Fruit fly (Drosophila melanogaster): Measurements from ENCODE around the gene CG14868.

DNA sequence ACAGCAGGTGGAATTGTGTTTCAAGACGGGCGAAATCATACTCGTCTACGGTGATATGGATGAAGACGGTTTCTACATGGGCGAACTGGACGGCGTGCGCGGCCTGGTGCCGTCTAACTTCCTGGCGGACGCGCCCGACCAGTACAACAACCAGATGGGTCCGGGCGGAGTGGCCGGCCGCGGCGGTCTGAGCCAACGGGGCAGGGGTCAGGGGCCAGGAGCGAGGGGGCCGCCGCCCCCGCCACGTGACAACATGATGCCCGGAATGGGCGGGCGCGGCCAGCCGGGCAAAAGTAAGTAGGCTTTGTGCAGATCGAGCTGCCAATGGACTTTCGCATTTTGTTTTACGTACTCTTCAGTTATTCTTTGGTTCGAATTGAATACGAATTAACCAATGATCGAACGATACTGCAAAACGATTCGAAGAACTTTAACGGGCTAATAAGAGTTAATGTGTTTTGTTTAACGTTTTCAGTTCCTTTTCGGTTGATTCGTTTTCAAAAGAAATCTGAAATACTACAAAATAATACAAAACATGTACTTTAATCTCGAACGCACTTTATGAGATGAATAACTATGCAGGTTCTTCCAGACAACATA is 23.6 kb upstream of the CG14868 start:
- TF ChIP-seq CG8478 (optimal IDR thresholded peaks at IDR 0.05) (no peak), CTCF (optimal IDR thresholded peaks at IDR 0.05) (no peak)

Measured in S2 (cell line).